Fruit fly (Drosophila melanogaster) whole organism, prepupa: ENCODE results near the gene CG3434.

ENCODE experiments used
- CG11294 ChIP-seq: fragments of 200-800 bp; sonication (Bioruptor generic); IDR thresholded peaks from 2 replicates; pipeline ENCODE4 v1.3.6; 2022; ENCODE audit warnings: missing biosample characterization, missing genetic modification characterization
- CG16779 ChIP-seq: fragments of 200-800 bp; sonication (Bioruptor generic); optimal IDR thresholded peaks from 3 replicates; lab custom pipeline; 2017; ENCODE audit warnings: missing biosample characterization, mild to moderate bottlenecking, missing genetic modification characterization
- CG6854 ChIP-seq: fragments of 200-800 bp; sonication (Bioruptor generic); optimal IDR thresholded peaks from 2 replicates; lab custom pipeline; 2017; ENCODE audit warnings: missing biosample characterization, mild to moderate bottlenecking, missing genetic modification characterization
- CG7368 ChIP-seq: fragments of 200-800 bp; sonication (Bioruptor generic); optimal IDR thresholded peaks from 3 replicates; lab custom pipeline; 2016; ENCODE audit warnings: missing biosample characterization, missing genetic modification characterization
- Hr4 ChIP-seq: fragments of 200-800 bp; sonication (Bioruptor generic); optimal IDR thresholded peaks from 3 replicates; lab custom pipeline; 2016; ENCODE audit warnings: missing biosample characterization, missing genetic modification characterization
- OdsH ChIP-seq: fragments of 200-800 bp; sonication (Bioruptor generic); optimal IDR thresholded peaks from 3 replicates; lab custom pipeline; 2016; ENCODE audit warnings: missing biosample characterization, missing genetic modification characterization
- Sox14 ChIP-seq: fragments of 200-800 bp; sonication (Bioruptor generic); optimal IDR thresholded peaks from 3 replicates; lab custom pipeline; 2016; ENCODE audit warnings: missing biosample characterization, missing genetic modification characterization
- esn ChIP-seq: fragments of 200-800 bp; sonication (Bioruptor generic); optimal IDR thresholded peaks from 2 replicates; lab custom pipeline; 2016; ENCODE audit warnings: missing biosample characterization, mild to moderate bottlenecking, missing genetic modification characterization, moderate library complexity
- fd59A ChIP-seq: fragments of 200-800 bp; sonication (Bioruptor generic); optimal IDR thresholded peaks from 2 replicates; lab custom pipeline; 2017; ENCODE audit warnings: missing biosample characterization, mild to moderate bottlenecking, missing genetic modification characterization, missing genetic modification reagents
- fkh ChIP-seq: fragments of 200-800 bp; sonication (Bioruptor generic); optimal IDR thresholded peaks from 3 replicates; lab custom pipeline; 2017; ENCODE audit warnings: missing biosample characterization, mild to moderate bottlenecking, missing genetic modification characterization, moderate library complexity

dm6 chr3L:9429665-9430607, 30.7 kb downstream of the CG3434 start, which contains the start of the genes RpS17 and MTF-1:
- TF ChIP-seq esn (peak; percentile 72), CG16779 (tag; lab: Kevin White, UChicago) (peak; percentile 28), fkh (GFP tag; lab: Kevin White, UChicago) (no peak), CG6854 (GFP tag; lab: Kevin White, UChicago) (peak; percentile 82), Hr4 (GFP tag; lab: Kevin White, UChicago) (no peak), CG11294 (no peak), CG7368 (GFP tag; lab: Kevin White, UChicago) (peak; percentile 11), OdsH (GFP tag; lab: Kevin White, UChicago) (peak; percentile 34), fd59A (no peak), Sox14 (GFP tag; lab: Kevin White, UChicago) (peak; percentile 24)
